Worm (Caenorhabditis elegans) whole organism, mixed stage, embryonic: ENCODE results near the gene R05D8.9.

ENCODE experiments used
- ceh-39 ChIP-seq: fragments of 150-350 bp; optimal IDR thresholded peaks from 2 replicates; lab custom pipeline; 2014; ENCODE audit warnings: missing biosample characterization, missing genetic modification characterization
- elt-1 ChIP-seq: sonication (generic microtip); optimal IDR thresholded peaks from 2 replicates; lab custom pipeline; 2017; ENCODE audit warnings: missing genetic modification characterization, mild to moderate bottlenecking, missing compliant biosample characterization, antibody characterized with exemption, moderate library complexity, borderline replicate concordance; ENCODE audit not compliant: insufficient read depth
- elt-3 ChIP-seq: fragments of 150-350 bp; optimal IDR thresholded peaks from 2 replicates; lab custom pipeline; 2014; ENCODE audit warnings: missing biosample characterization, missing genetic modification characterization
- lin-13 ChIP-seq: fragments of 150-350 bp; optimal IDR thresholded peaks from 2 replicates; lab custom pipeline; 2014; ENCODE audit warnings: missing biosample characterization, missing genetic modification characterization
- mep-1 ChIP-seq: fragments of 150-350 bp; optimal IDR thresholded peaks from 2 replicates; lab custom pipeline; 2017; ENCODE audit warnings: missing biosample characterization, missing genetic modification reagents, missing genetic modification characterization, inconsistent platforms
- nhr-237 ChIP-seq: fragments of 150-350 bp; optimal IDR thresholded peaks from 2 replicates; lab custom pipeline; 2014; ENCODE audit warnings: missing biosample characterization, missing genetic modification characterization
- nhr-28 ChIP-seq: fragments of 150-350 bp; optimal IDR thresholded peaks from 2 replicates; lab custom pipeline; 2014; ENCODE audit warnings: missing biosample characterization, missing genetic modification characterization
- pha-4 ChIP-seq: fragments of 150-350 bp; optimal IDR thresholded peaks from 2 replicates; lab custom pipeline; 2018; ENCODE audit warnings: missing biosample characterization, missing genetic modification reagents, missing genetic modification characterization
- snpc-4 ChIP-seq: fragments of 150-350 bp; optimal IDR thresholded peaks from 2 replicates; lab custom pipeline; 2014; ENCODE audit warnings: missing biosample characterization, missing genetic modification characterization
- unc-120 ChIP-seq: sonication (generic microtip); optimal IDR thresholded peaks from 2 replicates; lab custom pipeline; 2017; ENCODE audit warnings: missing genetic modification characterization, missing compliant biosample characterization; ENCODE audit not compliant: poor library complexity, severe bottlenecking
- unc-39 ChIP-seq: fragments of 150-350 bp; optimal IDR thresholded peaks from 2 replicates; lab custom pipeline; 2014; ENCODE audit warnings: missing biosample characterization, missing genetic modification characterization
- unc-62 ChIP-seq: fragments of 150-350 bp; optimal IDR thresholded peaks from 2 replicates; lab custom pipeline; 2014; ENCODE audit warnings: missing biosample characterization, missing genetic modification reagents, missing genetic modification characterization
- ztf-11 ChIP-seq: fragments of 150-350 bp; optimal IDR thresholded peaks from 2 replicates; lab custom pipeline; 2014; ENCODE audit warnings: missing biosample characterization, missing genetic modification characterization

DNA sequence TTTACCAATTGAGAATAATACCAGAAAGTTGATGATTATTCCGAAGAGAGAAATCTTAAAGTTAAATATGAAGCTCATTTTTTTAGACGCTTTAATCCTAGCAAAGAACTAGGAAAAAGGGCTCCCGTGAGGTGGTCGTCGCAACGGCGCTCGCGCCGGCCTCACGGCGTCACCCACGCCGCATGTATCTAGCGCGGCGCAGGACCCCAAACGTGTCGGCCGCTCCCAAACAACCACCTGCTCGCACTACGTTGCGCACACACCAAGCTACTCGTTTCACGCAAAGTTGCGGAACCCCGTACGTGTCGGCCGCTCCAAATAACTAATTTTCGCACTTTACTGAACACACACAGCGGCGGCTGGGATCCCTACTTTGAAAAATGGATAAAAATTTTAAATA, 21.0 kb downstream of the R05D8.9 start:
- TF ChIP-seq lin-13 (no peak), elt-1 (tag; lab: Kevin White, UChicago) (no peak), unc-39 (no peak), elt-3 (no peak), snpc-4 (no peak), unc-120 (no peak), ztf-11 (no peak), unc-62 (GFP tag; lab: Kevin White, UChicago) (no peak), pha-4 (tag; lab: Kevin White, UChicago) (no peak), nhr-28 (tag; lab: Kevin White, UChicago) (no peak), nhr-237 (tag; lab: Kevin White, UChicago) (no peak), ceh-39 (tag; lab: Kevin White, UChicago) (no peak), mep-1 (tag; lab: Kevin White, UChicago) (no peak)
